Fruit fly (Drosophila melanogaster) whole organism, embryonic: ENCODE data around the gene Rgl.

ENCODE experiments used
- BEAF-32 ChIP-seq: fragments of 200-800 bp; sonication (Bioruptor generic); optimal IDR thresholded peaks from 3 replicates; lab custom pipeline; 2017; ENCODE audit warnings: missing biosample characterization, missing genetic modification characterization, mild to moderate bottlenecking, moderate library complexity, missing genetic modification reagents
- Bgb ChIP-seq: fragments of 200-800 bp; sonication (Bioruptor generic); IDR thresholded peaks from 2 replicates; pipeline ENCODE4 v1.3.6; 2022; ENCODE audit warnings: missing biosample characterization, missing genetic modification characterization; ENCODE audit not compliant: partially characterized antibody
- Blimp-1 ChIP-seq: fragments of 200-800 bp; sonication (Bioruptor generic); optimal IDR thresholded peaks from 3 replicates; lab custom pipeline; 2018; ENCODE audit warnings: missing biosample characterization, missing genetic modification characterization, mild to moderate bottlenecking, moderate library complexity, missing genetic modification reagents
- CG10274 ChIP-seq: fragments of 200-800 bp; sonication (Bioruptor generic); optimal IDR thresholded peaks from 3 replicates; lab custom pipeline; 2017; ENCODE audit warnings: missing biosample characterization, mild to moderate bottlenecking, missing genetic modification characterization
- CG10565 ChIP-seq: fragments of 200-800 bp; sonication (Bioruptor generic); optimal IDR thresholded peaks from 3 replicates; lab custom pipeline; 2016; ENCODE audit warnings: missing biosample characterization, mild to moderate bottlenecking, missing genetic modification characterization
- CG10959 ChIP-seq: fragments of 200-800 bp; sonication (Bioruptor generic); IDR thresholded peaks from 2 replicates; pipeline ENCODE4 v1.3.6; 2022; ENCODE audit warnings: missing biosample characterization, missing genetic modification characterization
- CG11696 ChIP-seq: fragments of 200-800 bp; sonication (Bioruptor generic); IDR thresholded peaks from 2 replicates; pipeline ENCODE4 v1.3.6; 2022; ENCODE audit warnings: missing biosample characterization, missing genetic modification characterization
- CG15479 ChIP-seq: fragments of 200-800 bp; sonication (Bioruptor generic); optimal IDR thresholded peaks from 3 replicates; lab custom pipeline; 2019; ENCODE audit warnings: missing biosample characterization, mild to moderate bottlenecking, missing genetic modification characterization, moderate library complexity
- CG17328 ChIP-seq: fragments of 200-800 bp; sonication (Bioruptor generic); IDR thresholded peaks from 2 replicates; pipeline ENCODE4 v1.3.6; 2022; ENCODE audit warnings: missing biosample characterization, missing genetic modification characterization
- CG2199 ChIP-seq: fragments of 200-800 bp; sonication (Bioruptor generic); IDR thresholded peaks from 3 replicates; pipeline ENCODE4 v1.3.6; 2022; ENCODE audit warnings: missing biosample characterization, missing genetic modification characterization
- CG33557 ChIP-seq: fragments of 200-800 bp; sonication (Bioruptor generic); optimal IDR thresholded peaks from 2 replicates; lab custom pipeline; 2019; ENCODE audit warnings: missing biosample characterization, mild to moderate bottlenecking, missing genetic modification characterization, moderate library complexity
- CG34224 ChIP-seq: fragments of 200-800 bp; sonication (Bioruptor generic); IDR thresholded peaks from 3 replicates; pipeline ENCODE4 v1.3.6; 2022; ENCODE audit warnings: missing biosample characterization, missing genetic modification characterization; ENCODE audit not compliant: partially characterized antibody
- CG6175 ChIP-seq: fragments of 200-800 bp; sonication (Bioruptor generic); IDR thresholded peaks from 3 replicates; pipeline ENCODE4 v1.3.6; 2022; ENCODE audit warnings: missing biosample characterization, missing genetic modification characterization
- CG6254 ChIP-seq: fragments of 200-800 bp; sonication (Bioruptor generic); optimal IDR thresholded peaks from 3 replicates; lab custom pipeline; 2017; ENCODE audit warnings: mild to moderate bottlenecking, missing biosample characterization, missing genetic modification reagents, missing genetic modification characterization
- CG6791 ChIP-seq: fragments of 200-800 bp; sonication (Bioruptor generic); IDR thresholded peaks from 3 replicates; pipeline ENCODE4 v1.3.6; 2022; ENCODE audit warnings: missing biosample characterization, missing genetic modification characterization; ENCODE audit not compliant: partially characterized antibody
- CG6813 ChIP-seq: fragments of 200-800 bp; sonication (Bioruptor generic); optimal IDR thresholded peaks from 2 replicates; lab custom pipeline; 2017; ENCODE audit warnings: missing biosample characterization, missing genetic modification characterization, mild to moderate bottlenecking, moderate library complexity, missing genetic modification reagents
- CG8388 ChIP-seq: fragments of 200-800 bp; sonication (Bioruptor generic); optimal IDR thresholded peaks from 2 replicates; lab custom pipeline; 2019; ENCODE audit warnings: missing biosample characterization, mild to moderate bottlenecking, missing genetic modification characterization, moderate library complexity
- Deaf1 ChIP-seq: fragments of 200-800 bp; optimal IDR thresholded peaks from 3 replicates; lab custom pipeline; 2019; ENCODE audit warnings: missing biosample characterization, mild to moderate bottlenecking, missing genetic modification characterization, moderate library complexity
- Dip3 ChIP-seq: fragments of 200-800 bp; sonication (Bioruptor generic); optimal IDR thresholded peaks from 3 replicates; lab custom pipeline; 2016; ENCODE audit warnings: missing biosample characterization, missing genetic modification characterization
- ERR ChIP-seq: fragments of 200-800 bp; sonication (Bioruptor generic); optimal IDR thresholded peaks from 2 replicates; lab custom pipeline; 2016; ENCODE audit warnings: missing biosample characterization, missing genetic modification characterization
- HLHmδ ChIP-seq: fragments of 200-800 bp; sonication (Bioruptor generic); optimal IDR thresholded peaks from 2 replicates; lab custom pipeline; 2018; ENCODE audit warnings: missing biosample characterization, mild to moderate bottlenecking, missing genetic modification characterization, moderate library complexity
- Hey ChIP-seq: fragments of 200-800 bp; sonication (Bioruptor generic); optimal IDR thresholded peaks from 3 replicates; lab custom pipeline; 2018; ENCODE audit warnings: missing biosample characterization, mild to moderate bottlenecking, missing genetic modification characterization
- MTF-1 ChIP-seq: fragments of 200-800 bp; sonication (Bioruptor generic); optimal IDR thresholded peaks from 2 replicates; lab custom pipeline; 2018; ENCODE audit warnings: missing biosample characterization, mild to moderate bottlenecking, missing genetic modification characterization, borderline replicate concordance
- NFAT ChIP-seq: fragments of 200-800 bp; sonication (Bioruptor generic); IDR thresholded peaks from 2 replicates; pipeline ENCODE4 v1.3.6; 2022; ENCODE audit warnings: missing biosample characterization, missing genetic modification characterization
- Rfx ChIP-seq: fragments of 200-800 bp; sonication (Bioruptor generic); IDR thresholded peaks from 2 replicates; pipeline ENCODE4 v1.3.6; 2022; ENCODE audit warnings: missing biosample characterization, missing genetic modification characterization
- Six4 ChIP-seq: fragments of 200-800 bp; sonication (Bioruptor generic); optimal IDR thresholded peaks from 2 replicates; lab custom pipeline; 2016; ENCODE audit warnings: missing biosample characterization, missing genetic modification characterization
- Xrp1 ChIP-seq: fragments of 200-800 bp; sonication (Bioruptor generic); IDR thresholded peaks from 2 replicates; pipeline ENCODE4 v1.3.6; 2022; ENCODE audit warnings: missing biosample characterization, missing genetic modification characterization
- chinmo ChIP-seq: fragments of 200-800 bp; sonication (Bioruptor generic); IDR thresholded peaks from 4 replicates; pipeline ENCODE4 v1.3.6; 2022; ENCODE audit warnings: missing biosample characterization, missing genetic modification characterization; ENCODE audit not compliant: partially characterized antibody
- chm ChIP-seq: fragments of 200-800 bp; sonication (Bioruptor generic); IDR thresholded peaks from 2 replicates; pipeline ENCODE4 v1.3.6; 2022; ENCODE audit warnings: missing biosample characterization, missing genetic modification characterization
- ci ChIP-seq: fragments of 200-800 bp; sonication (Bioruptor generic); IDR thresholded peaks from 3 replicates; pipeline ENCODE4 v1.3.6; 2022; ENCODE audit warnings: missing biosample characterization, missing genetic modification characterization
- crc ChIP-seq: fragments of 200-800 bp; sonication (Bioruptor generic); optimal IDR thresholded peaks from 2 replicates; lab custom pipeline; 2016; ENCODE audit warnings: missing biosample characterization, missing genetic modification characterization
- crp ChIP-seq, 2 experiments: fragments of 200-800 bp; sonication (Bioruptor generic); optimal IDR thresholded peaks; 2 replicates in 1 of 2; 3 replicates in 1 of 2; lab custom pipeline; 2017; ENCODE audit warnings: missing biosample characterization in 2 of 2, missing genetic modification characterization in 2 of 2, mild to moderate bottlenecking in 1 of 2, moderate library complexity in 1 of 2
- dan ChIP-seq: fragments of 200-800 bp; sonication (Bioruptor generic); IDR thresholded peaks from 2 replicates; pipeline ENCODE4 v1.3.6; 2022; ENCODE audit warnings: missing biosample characterization, missing genetic modification characterization
- dmrt11E ChIP-seq: fragments of 200-800 bp; sonication (Bioruptor generic); optimal IDR thresholded peaks from 3 replicates; lab custom pipeline; 2018; ENCODE audit warnings: missing biosample characterization, mild to moderate bottlenecking, missing genetic modification characterization, moderate library complexity
- dysf ChIP-seq: fragments of 200-800 bp; sonication (Bioruptor generic); IDR thresholded peaks from 3 replicates; pipeline ENCODE4 v1.3.6; 2022; ENCODE audit warnings: missing biosample characterization, missing genetic modification characterization
- eve ChIP-seq, 2 experiments: fragments of >200 bp; optimal IDR thresholded peaks; 2 replicates each; lab custom pipeline; 2017; ENCODE audit warnings: missing biosample characterization in 2 of 2, missing genetic modification characterization in 2 of 2
- gcm ChIP-seq: fragments of 200-800 bp; sonication (Bioruptor generic); optimal IDR thresholded peaks from 2 replicates; lab custom pipeline; 2019; ENCODE audit warnings: missing biosample characterization, mild to moderate bottlenecking, missing genetic modification characterization, moderate library complexity
- grn ChIP-seq: fragments of 200-800 bp; sonication (Bioruptor generic); optimal IDR thresholded peaks from 3 replicates; lab custom pipeline; 2017; ENCODE audit warnings: missing biosample characterization, missing genetic modification characterization
- mirr ChIP-seq: fragments of 200-800 bp; sonication (Bioruptor generic); optimal IDR thresholded peaks from 3 replicates; lab custom pipeline; 2018; ENCODE audit warnings: missing biosample characterization, mild to moderate bottlenecking, missing genetic modification characterization
- onecut ChIP-seq: fragments of 200-800 bp; sonication (Bioruptor generic); IDR thresholded peaks from 2 replicates; pipeline ENCODE4 v1.3.6; 2022; ENCODE audit warnings: missing biosample characterization, missing genetic modification characterization
- pros ChIP-seq: fragments of 200-800 bp; sonication (Bioruptor generic); optimal IDR thresholded peaks from 3 replicates; lab custom pipeline; 2019; ENCODE audit warnings: missing biosample characterization, mild to moderate bottlenecking, missing genetic modification characterization, moderate library complexity
- pzg ChIP-seq: fragments of 200-800 bp; sonication (Bioruptor generic); optimal IDR thresholded peaks from 3 replicates; lab custom pipeline; 2018; ENCODE audit warnings: missing biosample characterization, mild to moderate bottlenecking, missing genetic modification characterization, moderate library complexity
- rib ChIP-seq: fragments of 200-800 bp; sonication (Bioruptor generic); IDR thresholded peaks from 2 replicates; pipeline ENCODE4 v1.3.6; 2022; ENCODE audit warnings: missing biosample characterization, missing genetic modification characterization
- ro ChIP-seq: fragments of 200-800 bp; sonication (Bioruptor generic); IDR thresholded peaks from 2 replicates; pipeline ENCODE4 v1.3.6; 2022; ENCODE audit warnings: missing biosample characterization, missing genetic modification characterization
- sc ChIP-seq, 3 experiments: fragments of >200 bp in 2 of 3; fragments of 200-800 bp in 1 of 3; sonication (Bioruptor generic) in 1 of 3; optimal IDR thresholded peaks; 2 replicates in 2 of 3; 3 replicates in 1 of 3; lab custom pipeline; 2017; ENCODE audit warnings: mild to moderate bottlenecking in 1 of 3, missing biosample characterization in 1 of 3, missing genetic modification characterization in 1 of 3, missing genetic modification reagents in 1 of 3
- so ChIP-seq: fragments of 200-800 bp; sonication (Bioruptor generic); IDR thresholded peaks from 3 replicates; pipeline ENCODE4 v1.3.6; 2022; ENCODE audit warnings: missing biosample characterization, missing genetic modification characterization
- wdn ChIP-seq: fragments of 200-800 bp; sonication (Bioruptor generic); IDR thresholded peaks from 2 replicates; pipeline ENCODE4 v1.3.6; 2022; ENCODE audit warnings: missing biosample characterization, missing genetic modification characterization
- zen2 ChIP-seq: fragments of 200-800 bp; sonication (Bioruptor generic); IDR thresholded peaks from 3 replicates; pipeline ENCODE4 v1.3.6; 2022; ENCODE audit warnings: missing biosample characterization, missing genetic modification characterization; ENCODE audit not compliant: partially characterized antibody

The Rgl gene

dm6 chr3L:13863365-13863775 lies 61.8 kb downstream of the Rgl start (continued):
- TF ChIP-seq Rfx (GFP tag; lab: Robert Waterston, UW) (0 out of 2 replicates have a peak, but pooled peaks have one; percentile 12), Xrp1 (GFP tag; lab: Robert Waterston, UW) (0 out of 2 replicates have a peak, but pooled peaks have one; percentile 19), HLHmδ (peak; percentile 29), CG6254 (GFP tag; lab: Kevin White, UChicago) (peak; percentile 20), grn (GFP tag; lab: Kevin White, UChicago) (peak; percentile 78), ro (GFP tag; lab: Robert Waterston, UW) (no peak), pzg (GFP tag; lab: Kevin White, UChicago) (no peak), wdn (GFP tag; lab: Robert Waterston, UW) (0 out of 2 replicates have a peak, but pooled peaks have one; percentile 21), CG10274 (GFP tag; lab: Kevin White, UChicago) (no peak), mirr (GFP tag; lab: Kevin White, UChicago) (peak; percentile 53), Hey (tag; lab: Kevin White, UChicago) (peak; percentile 13), CG17328 (GFP tag; lab: Robert Waterston, UW) (0 out of 2 replicates have a peak, but pooled peaks have one; percentile 13), so (GFP tag; lab: Robert Waterston, UW) (peak; percentile 36; the same call in 1 of the 3 replicates), chinmo (GFP tag; lab: Robert Waterston, UW) (0 out of 4 replicates have a peak, but pooled peaks have one; percentile 70), dysf (GFP tag; lab: Robert Waterston, UW) (0 out of 3 replicates have a peak, but pooled peaks have one; percentile 26), gcm (GFP tag; lab: Kevin White, UChicago) (peak; percentile 34), Deaf1 (tag; lab: Kevin White, UChicago) (peak; percentile 70), Blimp-1 (GFP tag; lab: Kevin White, UChicago) (no peak), crc (GFP tag; lab: Kevin White, UChicago) (no peak), CG33557 (GFP tag; lab: Kevin White, UChicago) (peak; percentile 11), chm (GFP tag; lab: Robert Waterston, UW) (no peak), CG34224 (GFP tag; lab: Robert Waterston, UW) (0 out of 3 replicates have a peak, but pooled peaks have one; percentile 17), MTF-1 (GFP tag; lab: Kevin White, UChicago) (peak; percentile 22), CG6791 (GFP tag; lab: Robert Waterston, UW) (peak; percentile 57; the same call in 2 of the 3 replicates), Bgb (GFP tag; lab: Robert Waterston, UW) (peak; percentile 39; the same call in 1 of the 2 replicates), ERR (GFP tag; lab: Kevin White, UChicago) (peak; percentile 49), CG10959 (GFP tag; lab: Robert Waterston, UW) (no peak), BEAF-32 (GFP tag; lab: Kevin White, UChicago) (no peak), dmrt11E (peak; percentile 11), crp (GFP tag; optimal IDR thresholded peaks at IDR 0.05; lab: Kevin White, UChicago) (peak in 1 of 2 experiments; percentile 58), Dip3 (GFP tag; lab: Kevin White, UChicago) (no peak), pros (GFP tag; lab: Kevin White, UChicago) (peak; percentile 68), CG2199 (GFP tag; lab: Robert Waterston, UW) (0 out of 3 replicates have a peak, but pooled peaks have one; percentile 62), rib (GFP tag; lab: Robert Waterston, UW) (peak; percentile 47; the same call in 1 of the 2 replicates), NFAT (GFP tag; lab: Robert Waterston, UW) (peak; percentile 71), sc (optimal IDR thresholded peaks at IDR 0.05; lab: Kevin White, UChicago) (no peak), sc (GFP tag; optimal IDR thresholded peaks at IDR 0.05; lab: Kevin White, UChicago) (peak; percentile 8), CG6813 (peak; percentile 8), CG15479 (GFP tag; lab: Kevin White, UChicago) (peak; percentile 98), CG8388 (GFP tag; lab: Kevin White, UChicago) (no peak), Six4 (GFP tag; lab: Kevin White, UChicago) (peak; percentile 0), CG10565 (GFP tag; lab: Kevin White, UChicago) (no peak), CG11696 (GFP tag; lab: Robert Waterston, UW) (no peak), eve (GFP tag; optimal IDR thresholded peaks at IDR 0.05; lab: Kevin White, UChicago) (no peak), dan (no peak), zen2 (GFP tag; lab: Robert Waterston, UW) (0 out of 3 replicates have a peak, but pooled peaks have one; percentile 38), ci (GFP tag; lab: Robert Waterston, UW) (peak; percentile 59; the same call in 2 of the 3 replicates), onecut (0 out of 2 replicates have a peak, but pooled peaks have one; percentile 3), CG6175 (GFP tag; lab: Robert Waterston, UW) (peak; percentile 41; the same call in 1 of the 3 replicates)
